Worm (Caenorhabditis elegans): ENCODE results near the gene bath-47.

bath-47 gene

ce11 chrII:1651804-1652203, 50.2 kb downstream of the bath-47 start, which contains the start of gene fbxb-16:
Gene fbxb-16, minus strand, starts transcription at chrII:1651904.
- no peak for TF ChIP-seq ceh-28 (tag; optimal IDR thresholded peaks at IDR 0.05)
- TF ChIP-seq nhr-67 (tag; optimal IDR thresholded peaks at IDR 0.05): no peak
- peak; percentile 15 for TF ChIP-seq fkh-10 (GFP tag; optimal IDR thresholded peaks at IDR 0.05)

- no peak for TF ChIP-seq snpc-4 (tag; optimal IDR thresholded peaks at IDR 0.05)
- no peak for TF ChIP-seq nhr-11 (tag; optimal IDR thresholded peaks at IDR 0.05)
- no peak for TF ChIP-seq daf-12 (tag; optimal IDR thresholded peaks at IDR 0.05)
- TF ChIP-seq nfya-1 (tag; optimal IDR thresholded peaks at IDR 0.05; ENCODE audit: insufficient read depth): no peak
- TF ChIP-seq tbx-2 (tag; optimal IDR thresholded peaks at IDR 0.05): no peak
- TF ChIP-seq zag-1 (tag; optimal IDR thresholded peaks at IDR 0.05): no peak
These were observed 51.8 kb downstream of the bath-47 start, which contains the start of gene fbxb-15 for ce11 chrII:1653397-1653796. Gene fbxb-15, minus strand, starts transcription at chrII:1653497.

Data from whole organism, L3 larva.